In genomic region chrV:6658765-6659164, ce11 we compare ENCODE assay signal across 2 worm cellular contexts.
A peak's percentile ranks its signal among the peaks of the same experiment; 100 is the strongest.
TF ChIP-seq lines count a peak whose summit lies in the region.

No protein-coding gene starts in this region.

TF ChIP-seq in whole organism, L1 larva, 84 proteins besides CTCF, POLR2A, EP300 and RAD21 (continued from another document):
- peak; percentile 57 for TF ChIP-seq unc-86 (tag; optimal IDR thresholded peaks at IDR 0.05; lab: Kevin White, UChicago)
- no peak for TF ChIP-seq zip-4 (GFP tag; optimal IDR thresholded peaks at IDR 0.05; lab: Kevin White, UChicago)
- TF ChIP-seq nhr-12 (tag; optimal IDR thresholded peaks at IDR 0.05; lab: Kevin White, UChicago): no peak
- peak in 1 of 2 experiments; percentile 25 for TF ChIP-seq ztf-11 (tag; optimal IDR thresholded peaks at IDR 0.05; lab: Kevin White, UChicago)
- peak; percentile 35 for TF ChIP-seq swsn-7 (tag; optimal IDR thresholded peaks at IDR 0.05; lab: Kevin White, UChicago)
- TF ChIP-seq pqm-1 (tag; optimal IDR thresholded peaks at IDR 0.05; lab: Kevin White, UChicago): no peak
- no peak for TF ChIP-seq ceh-63 (GFP tag; optimal IDR thresholded peaks at IDR 0.05; lab: Kevin White, UChicago)
- TF ChIP-seq fkh-10 (GFP tag; optimal IDR thresholded peaks at IDR 0.05; lab: Kevin White, UChicago): peak; percentile 72
- peak; percentile 30 for TF ChIP-seq fos-1 (tag; optimal IDR thresholded peaks at IDR 0.05; lab: Kevin White, UChicago)
- peak; percentile 22 for TF ChIP-seq pax-3 (tag; optimal IDR thresholded peaks at IDR 0.05; lab: Kevin White, UChicago)
- peak in 1 of 2 experiments; percentile 35 for TF ChIP-seq lin-35 (GFP tag; optimal IDR thresholded peaks at IDR 0.05; lab: Kevin White, UChicago)
- no peak for TF ChIP-seq aha-1 (tag; optimal IDR thresholded peaks at IDR 0.05; lab: Kevin White, UChicago)
- TF ChIP-seq aly-2 (tag; optimal IDR thresholded peaks at IDR 0.05; lab: Kevin White, UChicago): no peak
- TF ChIP-seq sptf-1 (tag; optimal IDR thresholded peaks at IDR 0.05; lab: Kevin White, UChicago): no peak

TF ChIP-seq in whole organism, L2 larva, 48 proteins besides CTCF, POLR2A, EP300 and RAD21 (continued from another document):
- no peak for TF ChIP-seq elt-1 (tag; optimal IDR thresholded peaks at IDR 0.05; lab: Kevin White, UChicago)
- TF ChIP-seq gmeb-1 (tag; optimal IDR thresholded peaks at IDR 0.05; lab: Kevin White, UChicago): no peak
- peak; percentile 67 for TF ChIP-seq nhr-129 (tag; optimal IDR thresholded peaks at IDR 0.05; lab: Kevin White, UChicago)
- no peak for TF ChIP-seq R02D3.7 (tag; optimal IDR thresholded peaks at IDR 0.05; lab: Kevin White, UChicago)
- peak; percentile 46 for TF ChIP-seq F13H6.1 (tag; optimal IDR thresholded peaks at IDR 0.05; lab: Kevin White, UChicago)
- TF ChIP-seq dmd-4 (tag; optimal IDR thresholded peaks at IDR 0.05; lab: Kevin White, UChicago): no peak
- TF ChIP-seq peb-1 (tag; optimal IDR thresholded peaks at IDR 0.05; lab: Kevin White, UChicago): no peak
- no peak for TF ChIP-seq ZK546.5 (tag; optimal IDR thresholded peaks at IDR 0.05; lab: Kevin White, UChicago)
